Worm (Caenorhabditis elegans): ENCODE measurements around the gene col-162.

- TF ChIP-seq rnt-1 (tag; optimal IDR thresholded peaks at IDR 0.05) (no peak), ets-4 (tag; optimal IDR thresholded peaks at IDR 0.05) (no peak)
Measured at ce11 chrV:13413301-13413700, 28.5 kb upstream of the col-162 start.
